Fruit fly (Drosophila melanogaster) whole organism, embryonic: ENCODE measurements around the gene kraken.
A peak's percentile ranks its signal among the peaks of the same experiment; 100 is the strongest.

ENCODE experiments used
- Adf1 ChIP-seq: fragments of 200-800 bp; sonication (Bioruptor generic); IDR thresholded peaks from 2 replicates; pipeline ENCODE4 v1.3.6; 2022; ENCODE audit warnings: missing biosample characterization, missing genetic modification characterization
- Asciz ChIP-seq: fragments of 200-800 bp; sonication (Bioruptor generic); optimal IDR thresholded peaks from 2 replicates; lab custom pipeline; 2017; ENCODE audit warnings: missing biosample characterization, mild to moderate bottlenecking, missing genetic modification characterization, missing genetic modification reagents
- Awh ChIP-seq: fragments of 200-800 bp; sonication (Bioruptor generic); IDR thresholded peaks from 2 replicates; pipeline ENCODE4, ENCODE4 v1.3.6; 2022; ENCODE audit warnings: missing biosample characterization, missing genetic modification characterization
- Bteb2 ChIP-seq: fragments of 200-800 bp; sonication (Bioruptor generic); optimal IDR thresholded peaks from 2 replicates; lab custom pipeline; 2016; ENCODE audit warnings: missing biosample characterization, missing genetic modification characterization
- CG10274 ChIP-seq: fragments of 200-800 bp; sonication (Bioruptor generic); optimal IDR thresholded peaks from 3 replicates; lab custom pipeline; 2017; ENCODE audit warnings: missing biosample characterization, mild to moderate bottlenecking, missing genetic modification characterization
- CG11398 ChIP-seq: fragments of 200-800 bp; sonication (Bioruptor generic); optimal IDR thresholded peaks from 2 replicates; lab custom pipeline; 2016; ENCODE audit warnings: missing biosample characterization, missing genetic modification characterization
- CG11504 ChIP-seq: fragments of 200-800 bp; sonication (Bioruptor generic); optimal IDR thresholded peaks from 3 replicates; lab custom pipeline; 2019; ENCODE audit warnings: missing biosample characterization, mild to moderate bottlenecking, missing genetic modification characterization, moderate library complexity
- CG12219 ChIP-seq: fragments of 200-800 bp; sonication (Bioruptor generic); optimal IDR thresholded peaks from 3 replicates; lab custom pipeline; 2018; ENCODE audit warnings: missing biosample characterization, mild to moderate bottlenecking, missing genetic modification characterization
- CG12391 ChIP-seq: fragments of 200-800 bp; sonication (Bioruptor generic); optimal IDR thresholded peaks from 3 replicates; lab custom pipeline; 2018; ENCODE audit warnings: missing biosample characterization, mild to moderate bottlenecking, missing genetic modification characterization, moderate library complexity
- CG17359 ChIP-seq: fragments of 200-800 bp; sonication (Bioruptor generic); optimal IDR thresholded peaks from 3 replicates; lab custom pipeline; 2018; ENCODE audit warnings: missing biosample characterization, mild to moderate bottlenecking, missing genetic modification characterization, moderate library complexity
- CG17361 ChIP-seq: fragments of 200-800 bp; sonication (Bioruptor generic); IDR thresholded peaks from 3 replicates; pipeline ENCODE4 v1.3.6; 2022; ENCODE audit warnings: missing biosample characterization, missing genetic modification characterization
- CG18599 ChIP-seq: fragments of 200-800 bp; sonication (Bioruptor generic); optimal IDR thresholded peaks from 3 replicates; lab custom pipeline; 2017; ENCODE audit warnings: missing biosample characterization, missing genetic modification characterization, mild to moderate bottlenecking, moderate library complexity, missing genetic modification reagents
- CG2202 ChIP-seq: fragments of 200-800 bp; sonication (Bioruptor generic); optimal IDR thresholded peaks from 2 replicates; lab custom pipeline; 2018; ENCODE audit warnings: missing biosample characterization, mild to moderate bottlenecking, missing genetic modification characterization
- CG30431 ChIP-seq: fragments of 200-800 bp; sonication (Bioruptor generic); optimal IDR thresholded peaks from 2 replicates; lab custom pipeline; 2017; ENCODE audit warnings: missing biosample characterization, missing genetic modification characterization
- CG33213 ChIP-seq: fragments of 200-800 bp; sonication (Bioruptor generic); optimal IDR thresholded peaks from 3 replicates; lab custom pipeline; 2016; ENCODE audit warnings: missing biosample characterization, missing genetic modification characterization
- CG34376 ChIP-seq: fragments of 200-800 bp; sonication (Bioruptor generic); optimal IDR thresholded peaks from 2 replicates; lab custom pipeline; 2018; ENCODE audit warnings: missing biosample characterization, mild to moderate bottlenecking, missing genetic modification characterization
- CG34422 ChIP-seq: fragments of 200-800 bp; sonication (Bioruptor generic); IDR thresholded peaks from 3 replicates; pipeline ENCODE4 v1.3.6; 2022; ENCODE audit warnings: missing biosample characterization, missing genetic modification characterization
- CG3847 ChIP-seq: fragments of 200-800 bp; sonication (Bioruptor generic); IDR thresholded peaks from 2 replicates; pipeline ENCODE4 v1.3.6; 2022; ENCODE audit warnings: missing biosample characterization, missing genetic modification characterization
- CG8290 ChIP-seq, 3 experiments: fragments of 200-800 bp; sonication (Bioruptor generic); optimal IDR thresholded peaks; 2 replicates each; lab custom pipeline; 2016 to 2019; ENCODE audit warnings: missing biosample characterization in 3 of 3, missing genetic modification characterization in 3 of 3, mild to moderate bottlenecking in 2 of 3, moderate library complexity in 1 of 3
- CG9215 ChIP-seq: fragments of 200-800 bp; sonication (Bioruptor generic); IDR thresholded peaks from 2 replicates; pipeline ENCODE4 v1.3.6; 2022; ENCODE audit warnings: missing biosample characterization, missing genetic modification characterization
- CG9609 ChIP-seq: fragments of 200-800 bp; sonication (Bioruptor generic); optimal IDR thresholded peaks from 3 replicates; lab custom pipeline; 2016; ENCODE audit warnings: missing biosample characterization, missing genetic modification characterization
- CoRest ChIP-seq: fragments of 200-800 bp; sonication (Bioruptor generic); optimal IDR thresholded peaks from 3 replicates; lab custom pipeline; 2018; ENCODE audit warnings: missing biosample characterization, mild to moderate bottlenecking, missing genetic modification characterization, moderate library complexity
- D19B ChIP-seq: fragments of 200-800 bp; sonication (Bioruptor generic); optimal IDR thresholded peaks from 2 replicates; lab custom pipeline; 2017; ENCODE audit warnings: missing biosample characterization, mild to moderate bottlenecking, missing genetic modification characterization
- Fer1 ChIP-seq: fragments of 200-800 bp; sonication (Bioruptor generic); optimal IDR thresholded peaks from 2 replicates; lab custom pipeline; 2017; ENCODE audit warnings: missing biosample characterization, mild to moderate bottlenecking, missing genetic modification characterization
- Hand ChIP-seq: fragments of 200-800 bp; sonication (Bioruptor generic); optimal IDR thresholded peaks from 2 replicates; lab custom pipeline; 2017; ENCODE audit warnings: mild to moderate bottlenecking, missing biosample characterization, missing genetic modification reagents, missing genetic modification characterization
- HmgD ChIP-seq: fragments of 200-800 bp; sonication (Bioruptor generic); optimal IDR thresholded peaks from 3 replicates; lab custom pipeline; 2016; ENCODE audit warnings: missing biosample characterization, missing genetic modification characterization
- Jarid2 ChIP-seq: fragments of 200-800 bp; sonication (Bioruptor generic); optimal IDR thresholded peaks from 3 replicates; lab custom pipeline; 2017; ENCODE audit warnings: mild to moderate bottlenecking, missing biosample characterization, missing genetic modification reagents, missing genetic modification characterization
- Mad ChIP-seq: fragments of 200-800 bp; sonication (Bioruptor generic); optimal IDR thresholded peaks from 2 replicates; lab custom pipeline; 2016; ENCODE audit warnings: missing biosample characterization, missing genetic modification characterization
- Meics ChIP-seq: fragments of 200-800 bp; sonication (Bioruptor generic); optimal IDR thresholded peaks from 2 replicates; lab custom pipeline; 2017; ENCODE audit warnings: missing biosample characterization, mild to moderate bottlenecking, missing genetic modification characterization
- Nf-YB ChIP-seq: fragments of 200-800 bp; sonication (Bioruptor generic); optimal IDR thresholded peaks from 3 replicates; lab custom pipeline; 2019; ENCODE audit warnings: missing biosample characterization, mild to moderate bottlenecking, missing genetic modification characterization, moderate library complexity
- PHDP ChIP-seq: fragments of 200-800 bp; sonication (Bioruptor generic); optimal IDR thresholded peaks from 3 replicates; lab custom pipeline; 2018; ENCODE audit warnings: missing biosample characterization, mild to moderate bottlenecking, missing genetic modification characterization, moderate library complexity
- Rfx ChIP-seq: fragments of 200-800 bp; sonication (Bioruptor generic); IDR thresholded peaks from 2 replicates; pipeline ENCODE4 v1.3.6; 2022; ENCODE audit warnings: missing biosample characterization, missing genetic modification characterization
- ac ChIP-seq: fragments of 200-800 bp; sonication (Bioruptor generic); optimal IDR thresholded peaks from 3 replicates; lab custom pipeline; 2017; ENCODE audit warnings: missing biosample characterization, mild to moderate bottlenecking, missing genetic modification characterization
- aop ChIP-seq: fragments of 200-800 bp; sonication (Bioruptor generic); IDR thresholded peaks from 2 replicates; pipeline ENCODE4 v1.3.6; 2022; ENCODE audit warnings: missing biosample characterization, missing genetic modification characterization
- ato ChIP-seq: fragments of 200-800 bp; sonication (Bioruptor generic); IDR thresholded peaks from 2 replicates; pipeline ENCODE4 v1.3.6; 2022; ENCODE audit warnings: missing biosample characterization, missing genetic modification characterization; ENCODE audit not compliant: partially characterized antibody
- caup ChIP-seq: fragments of 200-800 bp; sonication (Bioruptor generic); optimal IDR thresholded peaks from 3 replicates; lab custom pipeline; 2017; ENCODE audit warnings: missing biosample characterization, mild to moderate bottlenecking, missing genetic modification characterization, moderate library complexity; ENCODE audit not compliant: severe bottlenecking
- chinmo ChIP-seq: fragments of 200-800 bp; sonication (Bioruptor generic); IDR thresholded peaks from 4 replicates; pipeline ENCODE4 v1.3.6; 2022; ENCODE audit warnings: missing biosample characterization, missing genetic modification characterization; ENCODE audit not compliant: partially characterized antibody
- ci ChIP-seq: fragments of 200-800 bp; sonication (Bioruptor generic); IDR thresholded peaks from 3 replicates; pipeline ENCODE4 v1.3.6; 2022; ENCODE audit warnings: missing biosample characterization, missing genetic modification characterization
- dpn ChIP-seq, 2 experiments: fragments of 200-800 bp; sonication (Bioruptor generic); optimal IDR thresholded peaks; 3 replicates each; lab custom pipeline; 2016; ENCODE audit warnings: missing biosample characterization in 2 of 2, missing genetic modification characterization in 2 of 2
- grau ChIP-seq: fragments of 200-800 bp; optimal IDR thresholded peaks from 3 replicates; lab custom pipeline; 2019; ENCODE audit warnings: missing biosample characterization, mild to moderate bottlenecking, missing genetic modification characterization, moderate library complexity
- jumu ChIP-seq: fragments of 200-800 bp; sonication (Bioruptor generic); optimal IDR thresholded peaks from 3 replicates; lab custom pipeline; 2016; ENCODE audit warnings: missing biosample characterization, missing genetic modification characterization
- lmd ChIP-seq: fragments of 200-800 bp; sonication (Bioruptor generic); IDR thresholded peaks from 2 replicates; pipeline ENCODE4 v1.3.6; 2022; ENCODE audit warnings: missing biosample characterization, missing genetic modification characterization
- nerfin-2 ChIP-seq: fragments of 200-800 bp; sonication (Bioruptor generic); IDR thresholded peaks from 2 replicates; pipeline ENCODE4 v1.3.6; 2022; ENCODE audit warnings: missing biosample characterization, missing genetic modification characterization; ENCODE audit not compliant: partially characterized antibody
- psq ChIP-seq: fragments of 200-800 bp; sonication (Bioruptor generic); optimal IDR thresholded peaks from 2 replicates; lab custom pipeline; 2017; ENCODE audit warnings: missing biosample characterization, missing genetic modification characterization
- repo ChIP-seq: fragments of 200-800 bp; sonication (Bioruptor generic); optimal IDR thresholded peaks from 2 replicates; lab custom pipeline; 2016; ENCODE audit warnings: missing biosample characterization, missing genetic modification characterization
- sens ChIP-seq: fragments of 200-800 bp; sonication (Bioruptor generic); peaks from one replicate; lab custom pipeline; 2016; ENCODE audit warnings: missing biosample characterization, missing genetic modification characterization
- so ChIP-seq: fragments of 200-800 bp; sonication (Bioruptor generic); IDR thresholded peaks from 3 replicates; pipeline ENCODE4 v1.3.6; 2022; ENCODE audit warnings: missing biosample characterization, missing genetic modification characterization
- twi ChIP-seq: fragments of 200-800 bp; optimal IDR thresholded peaks from 2 replicates; lab custom pipeline; 2019; ENCODE audit warnings: missing biosample characterization, mild to moderate bottlenecking, missing genetic modification characterization, moderate library complexity

Gene kraken

dm6 chr2L:867899-868605, 15.5 kb downstream of the kraken start, which contains the start of gene aru (continued):
- TF ChIP-seq HmgD (peak; percentile 22), CG11398 (GFP tag; lab: Kevin White, UChicago) (no peak), Hand (GFP tag; lab: Kevin White, UChicago) (peak; percentile 9), CG30431 (GFP tag; lab: Kevin White, UChicago) (no peak), CG12391 (tag; lab: Kevin White, UChicago) (peak; percentile 60), so (GFP tag; lab: Robert Waterston, UW) (no peak), Rfx (GFP tag; lab: Robert Waterston, UW) (peak; percentile 29; the same call in 1 of the 2 replicates), CG11504 (tag; lab: Kevin White, UChicago) (peak; percentile 55), Meics (GFP tag; lab: Kevin White, UChicago) (peak; percentile 39), CG17361 (GFP tag; lab: Robert Waterston, UW) (peak; percentile 44; the same call in 1 of the 3 replicates), CG18599 (GFP tag; lab: Kevin White, UChicago) (peak; percentile 17), ac (GFP tag; lab: Kevin White, UChicago) (peak; percentile 3), repo (GFP tag; lab: Kevin White, UChicago) (peak; percentile 3), D19B (GFP tag; lab: Kevin White, UChicago) (no peak), Bteb2 (GFP tag; lab: Kevin White, UChicago) (no peak), jumu (no peak), twi (tag; lab: Kevin White, UChicago) (no peak), ci (GFP tag; lab: Robert Waterston, UW) (peak; percentile 72), CG33213 (GFP tag; lab: Kevin White, UChicago) (peak; percentile 17), PHDP (peak; percentile 58), CG9215 (GFP tag; lab: Robert Waterston, UW) (no peak), ato (GFP tag; lab: Robert Waterston, UW) (peak; percentile 13; the same call in 1 of the 2 replicates), CG3847 (GFP tag; lab: Robert Waterston, UW) (peak; percentile 35; the same call in 1 of the 2 replicates), grau (tag; lab: Kevin White, UChicago) (peak; percentile 26), nerfin-2 (GFP tag; lab: Robert Waterston, UW) (0 out of 2 replicates have a peak, but pooled peaks have one; percentile 37), Mad (GFP tag; lab: Kevin White, UChicago) (no peak), Adf1 (GFP tag; lab: Robert Waterston, UW) (no peak), chinmo (GFP tag; lab: Robert Waterston, UW) (0 out of 4 replicates have a peak, but pooled peaks have one; percentile 60), Asciz (peak; percentile 65), CG12219 (GFP tag; lab: Kevin White, UChicago) (peak; percentile 32), sens (GFP tag; lab: Kevin White, UChicago) (peak; percentile 70), CG10274 (no peak), Jarid2 (GFP tag; lab: Kevin White, UChicago) (peak; percentile 68), CoRest (tag; lab: Kevin White, UChicago) (peak; percentile 15), CG34422 (GFP tag; lab: Robert Waterston, UW) (peak; percentile 49; the same call in 1 of the 3 replicates), psq (GFP tag; lab: Kevin White, UChicago) (peak; percentile 2), caup (GFP tag; lab: Kevin White, UChicago) (peak; percentile 9), CG34376 (peak; percentile 37), CG2202 (peak; percentile 17), Nf-YB (GFP tag; lab: Kevin White, UChicago) (peak; percentile 37), CG17359 (tag; lab: Kevin White, UChicago) (peak; percentile 51), aop (GFP tag; lab: Robert Waterston, UW) (no peak), Awh (GFP tag; lab: Robert Waterston, UW) (peak; percentile 24; the same call in 1 of the 2 replicates), dpn (GFP tag; optimal IDR thresholded peaks at IDR 0.05; lab: Kevin White, UChicago) (no peak), lmd (GFP tag; lab: Robert Waterston, UW) (no peak), CG8290 (GFP tag; optimal IDR thresholded peaks at IDR 0.05; lab: Kevin White, UChicago) (no peak), CG8290 (tag; optimal IDR thresholded peaks at IDR 0.05; lab: Kevin White, UChicago) (peak in 1 of 2 experiments; percentile 42), Fer1 (GFP tag; lab: Kevin White, UChicago) (peak; percentile 47), CG9609 (GFP tag; lab: Kevin White, UChicago) (no peak)
